Worm (Caenorhabditis elegans) whole organism, mixed stage, embryonic: ENCODE data around the gene cdc-50.B.

Source experiments
- M03D4.4 ChIP-seq: sonication (generic microtip); optimal IDR thresholded peaks from 2 replicates; lab custom pipeline; 2017; ENCODE audit warnings: mild to moderate bottlenecking, missing genetic modification characterization, missing compliant biosample characterization
- ceh-39 ChIP-seq: fragments of 150-350 bp; optimal IDR thresholded peaks from 2 replicates; lab custom pipeline; 2014; ENCODE audit warnings: missing biosample characterization, missing genetic modification characterization
- ceh-43 ChIP-seq: fragments of 200-800 bp; sonication (Bioruptor generic); optimal IDR thresholded peaks from 2 replicates; lab custom pipeline; 2018; ENCODE audit warnings: mild to moderate bottlenecking, missing genetic modification characterization, moderate library complexity, missing compliant biosample characterization
- ceh-83 ChIP-seq: fragments of 200-800 bp; sonication (Bioruptor generic); optimal IDR thresholded peaks from 2 replicates; lab custom pipeline; 2018; ENCODE audit warnings: mild to moderate bottlenecking, missing genetic modification characterization, missing compliant biosample characterization
- ces-1 ChIP-seq: fragments of 150-350 bp; optimal IDR thresholded peaks from 2 replicates; lab custom pipeline; 2014; ENCODE audit warnings: missing biosample characterization, missing genetic modification reagents, missing genetic modification characterization
- cnd-1 ChIP-seq: fragments of 200-800 bp; sonication (Bioruptor generic); optimal IDR thresholded peaks from 2 replicates; lab custom pipeline; 2018; ENCODE audit warnings: mild to moderate bottlenecking, missing genetic modification characterization, missing compliant biosample characterization
- drap-1 ChIP-seq: fragments of 200-800 bp; sonication (Bioruptor generic); optimal IDR thresholded peaks from 3 replicates; lab custom pipeline; 2018; ENCODE audit warnings: mild to moderate bottlenecking, missing genetic modification characterization, missing compliant biosample characterization
- elt-3 ChIP-seq: fragments of 150-350 bp; optimal IDR thresholded peaks from 2 replicates; lab custom pipeline; 2014; ENCODE audit warnings: missing biosample characterization, missing genetic modification characterization
- flh-1 ChIP-seq: fragments of 200-800 bp; sonication (Bioruptor generic); optimal IDR thresholded peaks from 2 replicates; lab custom pipeline; 2018; ENCODE audit warnings: mild to moderate bottlenecking, missing genetic modification characterization, moderate library complexity, missing compliant biosample characterization
- ham-2 ChIP-seq: fragments of 200-800 bp; sonication (Bioruptor generic); optimal IDR thresholded peaks from 2 replicates; lab custom pipeline; 2018; ENCODE audit warnings: mild to moderate bottlenecking, missing genetic modification characterization, missing compliant biosample characterization
- hlh-1 ChIP-seq: fragments of 150-350 bp; optimal IDR thresholded peaks from 2 replicates; lab custom pipeline; 2014; ENCODE audit warnings: missing biosample characterization, missing genetic modification reagents, missing genetic modification characterization
- lin-13 ChIP-seq: fragments of 150-350 bp; optimal IDR thresholded peaks from 2 replicates; lab custom pipeline; 2014; ENCODE audit warnings: missing biosample characterization, missing genetic modification characterization
- lin-32 ChIP-seq: fragments of 200-800 bp; sonication (Bioruptor generic); optimal IDR thresholded peaks from 2 replicates; lab custom pipeline; 2018; ENCODE audit warnings: mild to moderate bottlenecking, missing genetic modification characterization, missing compliant biosample characterization
- lsy-2 ChIP-seq: fragments of 150-350 bp; optimal IDR thresholded peaks from 2 replicates; lab custom pipeline; 2014; ENCODE audit warnings: missing biosample characterization, missing genetic modification characterization
- mab-5 ChIP-seq: fragments of 150-350 bp; optimal IDR thresholded peaks from 2 replicates; lab custom pipeline; 2014; ENCODE audit warnings: missing biosample characterization, missing genetic modification characterization
- mep-1 ChIP-seq: fragments of 150-350 bp; optimal IDR thresholded peaks from 2 replicates; lab custom pipeline; 2017; ENCODE audit warnings: missing biosample characterization, missing genetic modification reagents, missing genetic modification characterization, inconsistent platforms
- nhr-12 ChIP-seq: fragments of 150-350 bp; optimal IDR thresholded peaks from 2 replicates; lab custom pipeline; 2014; ENCODE audit warnings: missing biosample characterization, missing genetic modification characterization
- nhr-2 ChIP-seq: fragments of 150-350 bp; optimal IDR thresholded peaks from 2 replicates; lab custom pipeline; 2014; ENCODE audit warnings: missing biosample characterization, missing genetic modification characterization
- nhr-237 ChIP-seq: fragments of 150-350 bp; optimal IDR thresholded peaks from 2 replicates; lab custom pipeline; 2014; ENCODE audit warnings: missing biosample characterization, missing genetic modification characterization
- nhr-28 ChIP-seq: fragments of 150-350 bp; optimal IDR thresholded peaks from 2 replicates; lab custom pipeline; 2014; ENCODE audit warnings: missing biosample characterization, missing genetic modification characterization
- nhr-76 ChIP-seq: sonication (generic microtip); optimal IDR thresholded peaks from 2 replicates; lab custom pipeline; 2017; ENCODE audit warnings: missing biosample characterization, missing genetic modification characterization
- pha-4 ChIP-seq: fragments of 150-350 bp; optimal IDR thresholded peaks from 2 replicates; lab custom pipeline; 2018; ENCODE audit warnings: missing biosample characterization, missing genetic modification reagents, missing genetic modification characterization
- sem-2 ChIP-seq: fragments of 200-800 bp; sonication (Bioruptor generic); optimal IDR thresholded peaks from 2 replicates; lab custom pipeline; 2018; ENCODE audit warnings: mild to moderate bottlenecking, missing genetic modification characterization, missing compliant biosample characterization
- snpc-4 ChIP-seq: fragments of 150-350 bp; optimal IDR thresholded peaks from 2 replicates; lab custom pipeline; 2014; ENCODE audit warnings: missing biosample characterization, missing genetic modification characterization
- sptf-1 ChIP-seq: sonication (generic microtip); optimal IDR thresholded peaks from 2 replicates; lab custom pipeline; 2017; ENCODE audit warnings: mild to moderate bottlenecking, missing genetic modification characterization, moderate library complexity, missing compliant biosample characterization
- tbx-8 ChIP-seq: fragments of 200-800 bp; sonication (Bioruptor generic); optimal IDR thresholded peaks from 2 replicates; lab custom pipeline; 2018; ENCODE audit warnings: mild to moderate bottlenecking, missing genetic modification characterization, moderate library complexity, missing compliant biosample characterization
- unc-120 ChIP-seq: sonication (generic microtip); optimal IDR thresholded peaks from 2 replicates; lab custom pipeline; 2017; ENCODE audit warnings: missing genetic modification characterization, missing compliant biosample characterization; ENCODE audit not compliant: poor library complexity, severe bottlenecking
- unc-39 ChIP-seq: fragments of 150-350 bp; optimal IDR thresholded peaks from 2 replicates; lab custom pipeline; 2014; ENCODE audit warnings: missing biosample characterization, missing genetic modification characterization
- unc-62 ChIP-seq: fragments of 150-350 bp; optimal IDR thresholded peaks from 2 replicates; lab custom pipeline; 2014; ENCODE audit warnings: missing biosample characterization, missing genetic modification reagents, missing genetic modification characterization
- zip-8 ChIP-seq: fragments of 150-350 bp; optimal IDR thresholded peaks from 2 replicates; lab custom pipeline; 2014; ENCODE audit warnings: missing biosample characterization, missing genetic modification characterization
- ztf-11 ChIP-seq: fragments of 150-350 bp; optimal IDR thresholded peaks from 2 replicates; lab custom pipeline; 2014; ENCODE audit warnings: missing biosample characterization, missing genetic modification characterization

cdc-50.B gene

DNA sequence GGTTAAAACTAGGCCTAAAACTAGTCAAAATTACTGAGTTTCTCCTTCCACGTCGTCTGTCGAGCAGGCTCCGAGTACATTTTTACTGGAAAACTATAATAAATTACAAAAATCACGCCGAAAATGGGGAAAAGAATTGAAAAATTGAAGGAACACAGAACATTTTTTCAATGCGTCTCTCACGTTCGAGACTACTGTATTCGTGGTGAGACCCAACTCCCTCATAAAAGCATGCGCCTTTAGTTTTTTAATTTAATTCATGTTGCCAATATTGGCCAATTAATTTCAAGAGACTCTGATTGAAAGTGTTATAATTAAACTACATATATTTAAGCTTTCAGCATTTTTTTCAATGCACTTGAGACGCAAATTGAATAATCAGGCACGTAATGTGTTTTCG, 10.5 kb upstream of the cdc-50.B start:
- no peak for TF ChIP-seq zip-8 (tag; lab: Kevin White, UChicago)
- TF ChIP-seq sem-2 (GFP tag; lab: Kevin White, UChicago): no peak
- no peak for TF ChIP-seq ceh-39 (tag; lab: Kevin White, UChicago)
- TF ChIP-seq nhr-76: no peak
- peak; percentile 10 for TF ChIP-seq ceh-83 (GFP tag; lab: Kevin White, UChicago)

DNA sequence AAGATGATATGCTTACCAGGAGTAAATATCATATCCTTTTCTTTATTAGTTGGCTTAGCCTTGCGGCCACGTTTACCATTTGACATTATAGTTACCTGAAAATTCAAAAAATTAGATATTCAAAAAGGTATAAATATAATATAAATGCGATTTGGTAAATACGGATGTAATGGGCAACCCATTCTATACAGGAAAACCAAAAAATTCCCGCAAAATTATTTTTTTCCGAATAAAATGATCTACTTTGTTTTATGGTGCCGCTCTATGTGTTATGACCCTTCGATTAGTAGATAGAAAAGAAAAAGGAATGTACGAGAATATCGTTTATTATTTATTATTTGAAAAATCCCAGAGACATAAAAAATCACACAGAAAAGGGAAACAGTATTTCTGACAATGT, 9.9 kb upstream of the cdc-50.B start, which contains the start of gene elli-1:
Gene elli-1, minus strand, starts transcription at position 101 of the 400 bp plus-strand sequence.
- TF ChIP-seq tbx-8 (GFP tag; lab: Kevin White, UChicago): no peak
- no peak for TF ChIP-seq lin-32 (GFP tag; lab: Kevin White, UChicago)
- TF ChIP-seq nhr-76: no peak
- TF ChIP-seq unc-62 (GFP tag; lab: Kevin White, UChicago): no peak
- TF ChIP-seq snpc-4: no peak
- TF ChIP-seq nhr-237: no peak
- TF ChIP-seq nhr-28: no peak
- TF ChIP-seq mep-1: no peak
- TF ChIP-seq sptf-1 (tag; lab: Kevin White, UChicago): no peak
- TF ChIP-seq ztf-11 (tag; lab: Kevin White, UChicago): no peak
- TF ChIP-seq M03D4.4 (tag; lab: Kevin White, UChicago): no peak
- no peak for TF ChIP-seq drap-1 (GFP tag; lab: Kevin White, UChicago)
- no peak for TF ChIP-seq unc-120 (tag; lab: Kevin White, UChicago)
- no peak for TF ChIP-seq flh-1 (GFP tag; lab: Kevin White, UChicago)
- no peak for TF ChIP-seq ham-2 (GFP tag; lab: Kevin White, UChicago)
- TF ChIP-seq nhr-12 (tag; lab: Kevin White, UChicago): no peak
- no peak for TF ChIP-seq ces-1 (GFP tag; lab: Kevin White, UChicago)
- TF ChIP-seq mab-5: no peak

DNA sequence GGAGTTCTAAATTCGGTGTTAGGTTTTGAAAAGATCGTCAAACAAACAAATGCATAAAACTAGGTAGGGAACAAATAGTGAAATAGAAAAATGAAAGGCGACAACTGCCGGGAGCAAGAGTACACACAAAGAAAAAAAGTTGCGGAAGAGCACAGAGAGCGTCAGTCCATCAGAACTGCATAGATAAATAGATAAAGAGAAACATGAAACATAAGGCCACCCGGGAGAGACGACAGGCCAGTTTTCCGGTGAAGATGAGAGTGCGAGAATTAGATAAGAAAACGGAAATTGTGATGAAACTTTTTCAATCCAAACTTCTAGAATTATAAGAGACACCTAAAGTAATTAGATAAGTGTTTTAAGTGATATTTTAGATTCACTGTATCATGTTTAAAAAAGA, 6.9 kb upstream of the cdc-50.B start:
- TF ChIP-seq elt-3 (tag; lab: Kevin White, UChicago) (no peak), ces-1 (GFP tag; lab: Kevin White, UChicago) (peak; percentile 2), hlh-1 (tag; lab: Kevin White, UChicago) (peak; percentile 55), unc-120 (tag; lab: Kevin White, UChicago) (peak; percentile 54)

DNA sequence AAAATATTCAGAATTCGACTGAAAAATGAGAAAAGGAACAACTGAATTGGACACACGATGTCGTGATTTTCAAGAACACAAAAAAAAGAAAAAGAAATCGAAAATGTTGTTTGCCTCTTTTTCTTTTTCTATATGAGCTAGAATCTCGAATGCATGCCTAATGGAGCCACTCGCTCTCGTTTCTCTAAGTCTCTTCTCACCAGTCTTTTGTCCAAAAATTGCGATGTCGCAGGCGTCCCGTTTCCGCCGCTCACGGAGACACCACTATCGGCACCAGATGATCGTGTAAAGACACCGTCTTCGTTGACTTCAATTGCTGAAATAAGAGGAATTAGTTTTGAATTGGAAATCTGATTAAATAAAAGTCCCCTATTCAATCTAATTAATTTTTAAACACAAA, 6.0 kb upstream of the cdc-50.B start:
- TF ChIP-seq ceh-83 (GFP tag; lab: Kevin White, UChicago) (no peak), ces-1 (GFP tag; lab: Kevin White, UChicago) (peak; percentile 28)

DNA sequence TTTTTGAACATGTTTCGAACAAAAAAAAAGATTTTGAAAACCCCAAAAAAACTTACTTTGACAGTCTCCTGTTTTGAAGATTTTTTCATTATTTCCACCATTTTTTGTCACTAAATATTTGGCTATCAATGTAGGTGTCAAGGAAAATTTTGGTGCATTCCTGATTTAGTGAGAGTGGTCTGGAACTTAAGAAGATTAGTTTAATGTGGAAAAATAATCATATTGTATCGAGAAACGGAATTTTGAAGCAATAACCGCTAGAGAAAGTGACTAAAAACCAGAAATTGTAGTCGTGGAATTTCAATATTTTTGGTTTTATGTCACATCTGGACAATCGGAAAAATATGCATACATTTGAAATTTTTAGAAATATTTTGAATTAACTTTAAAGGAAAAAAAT, 2.8 kb upstream of the cdc-50.B start, which contains the start of the genes F20C5.11 and klp-11:
Gene F20C5.11, minus strand, starts transcription at position 101 of the 400 bp plus-strand sequence.
Gene klp-11, minus strand, starts transcription at position 171 of the 400 bp plus-strand sequence.
- no peak for TF ChIP-seq lsy-2
- TF ChIP-seq nhr-12 (tag; lab: Kevin White, UChicago): no peak
- TF ChIP-seq unc-39 (tag; lab: Kevin White, UChicago): no peak
- no peak for TF ChIP-seq lin-13 (tag; lab: Kevin White, UChicago)
- TF ChIP-seq ces-1 (GFP tag; lab: Kevin White, UChicago): no peak
- no peak for TF ChIP-seq flh-1 (GFP tag; lab: Kevin White, UChicago)
- no peak for TF ChIP-seq cnd-1 (tag; lab: Kevin White, UChicago)
- no peak for TF ChIP-seq lin-32 (GFP tag; lab: Kevin White, UChicago)
- no peak for TF ChIP-seq ceh-43 (GFP tag; lab: Kevin White, UChicago)
- TF ChIP-seq unc-62 (GFP tag; lab: Kevin White, UChicago): no peak
- TF ChIP-seq ztf-11 (tag; lab: Kevin White, UChicago): no peak
- TF ChIP-seq snpc-4: no peak
- no peak for TF ChIP-seq nhr-76
- no peak for TF ChIP-seq pha-4
- no peak for TF ChIP-seq mab-5
- no peak for TF ChIP-seq hlh-1 (tag; lab: Kevin White, UChicago)
- TF ChIP-seq, all 35 proteins: peak for 0

DNA sequence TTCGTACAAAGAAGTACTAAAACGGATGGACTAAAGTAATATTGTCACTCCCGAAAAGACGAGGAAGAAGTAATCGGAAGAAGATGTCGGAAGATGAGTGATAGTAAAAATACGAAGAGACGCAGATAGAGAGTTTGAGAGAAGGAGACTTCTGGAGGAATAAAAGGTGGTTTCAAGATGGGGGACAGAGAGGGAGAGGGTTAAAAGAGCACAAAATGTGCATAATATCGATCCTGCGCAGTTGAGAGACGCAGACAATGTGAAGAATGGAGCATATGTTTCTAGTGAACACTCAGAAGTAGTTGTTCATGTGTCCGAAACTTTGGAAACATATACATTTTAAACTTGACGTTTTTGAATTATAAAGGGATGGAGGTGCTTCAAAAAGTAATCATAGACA, 2.2 kb upstream of the cdc-50.B start:
- TF ChIP-seq ces-1 (GFP tag; lab: Kevin White, UChicago): peak; percentile 94
- TF ChIP-seq lsy-2: peak; percentile 32
- TF ChIP-seq unc-39 (tag; lab: Kevin White, UChicago): no peak
- peak; percentile 39 for TF ChIP-seq mep-1
- TF ChIP-seq unc-62 (GFP tag; lab: Kevin White, UChicago): peak; percentile 61
- no peak for TF ChIP-seq nhr-237
- peak; percentile 88 for TF ChIP-seq hlh-1 (tag; lab: Kevin White, UChicago)
- TF ChIP-seq nhr-28: no peak
- no peak for TF ChIP-seq nhr-2 (tag; lab: Kevin White, UChicago)
- no peak for TF ChIP-seq zip-8 (tag; lab: Kevin White, UChicago)
- TF ChIP-seq ceh-43 (GFP tag; lab: Kevin White, UChicago): no peak
- TF ChIP-seq ceh-39 (tag; lab: Kevin White, UChicago): peak; percentile 72
- TF ChIP-seq unc-120 (tag; lab: Kevin White, UChicago): peak; percentile 56
- no peak for TF ChIP-seq snpc-4
- no peak for TF ChIP-seq drap-1 (GFP tag; lab: Kevin White, UChicago)
